ENCODE assay signal across 3 fruit fly cellular contexts in genomic region chrX:2349510-2350227, dm6.
TF ChIP-seq lines count a peak whose summit lies in the region.

No protein-coding gene starts in this region.

- no peak for TF ChIP-seq CTCF in whole organism, embryonic (GFP tag; optimal IDR thresholded peaks at IDR 0.05; lab: Kevin White, UChicago)

TF ChIP-seq in whole organism, embryonic, 481 proteins besides CTCF, POLR2A, EP300 and RAD21:
- no peak for TF ChIP-seq CG18011 (GFP tag; optimal IDR thresholded peaks at IDR 0.05; lab: Kevin White, UChicago)
- TF ChIP-seq CG11247 (GFP tag; IDR thresholded peaks at IDR 0.05; lab: Robert Waterston, UW) = no peak
- no peak for TF ChIP-seq CG4617 (GFP tag; optimal IDR thresholded peaks at IDR 0.05; lab: Kevin White, UChicago; ENCODE audit: borderline replicate concordance)
- peak; percentile 69 for TF ChIP-seq GATAe (GFP tag; conservative IDR thresholded peaks at IDR 0.05; lab: Robert Waterston, UW)
- no peak for TF ChIP-seq Lpt (GFP tag; optimal IDR thresholded peaks at IDR 0.05; lab: Kevin White, UChicago)
- TF ChIP-seq Taf1 (GFP tag; IDR thresholded peaks at IDR 0.05; lab: Robert Waterston, UW) = no peak
- TF ChIP-seq exex (tag; optimal IDR thresholded peaks at IDR 0.05; lab: Kevin White, UChicago) = peak; percentile 73
- no peak for TF ChIP-seq CG17568 (GFP tag; optimal IDR thresholded peaks at IDR 0.05; lab: Kevin White, UChicago)
- TF ChIP-seq sd (tag; optimal IDR thresholded peaks at IDR 0.05; lab: Kevin White, UChicago) = peak; percentile 22
- no peak for TF ChIP-seq CG1024 (GFP tag; IDR thresholded peaks at IDR 0.05; lab: Robert Waterston, UW)
- peak; percentile 13 for TF ChIP-seq sqz (GFP tag; optimal IDR thresholded peaks at IDR 0.05; lab: Kevin White, UChicago)
- TF ChIP-seq CG10267 (tag; optimal IDR thresholded peaks at IDR 0.05; lab: Kevin White, UChicago) = no peak
- TF ChIP-seq org-1 (GFP tag; optimal IDR thresholded peaks at IDR 0.05; lab: Kevin White, UChicago) = no peak
- no peak for TF ChIP-seq CG4328 (GFP tag; optimal IDR thresholded peaks at IDR 0.05; lab: Kevin White, UChicago)
- no peak for TF ChIP-seq kni (GFP tag; optimal IDR thresholded peaks at IDR 0.05; lab: Kevin White, UChicago)
- TF ChIP-seq CG32532 (GFP tag; IDR thresholded peaks at IDR 0.05; lab: Robert Waterston, UW) = no peak
- TF ChIP-seq Pdp1 (GFP tag; optimal IDR thresholded peaks at IDR 0.05; lab: Kevin White, UChicago) = peak in 1 of 2 experiments; percentile 52
- no peak for TF ChIP-seq CG34422 (GFP tag; IDR thresholded peaks at IDR 0.05; lab: Robert Waterston, UW)
- TF ChIP-seq gsb (GFP tag; IDR thresholded peaks at IDR 0.05; lab: Robert Waterston, UW) = no peak
- peak; percentile 22 for TF ChIP-seq sug (tag; optimal IDR thresholded peaks at IDR 0.05; lab: Kevin White, UChicago)
- no peak for TF ChIP-seq CG3847 (GFP tag; IDR thresholded peaks at IDR 0.05; lab: Robert Waterston, UW)
- TF ChIP-seq CG8359 (GFP tag; optimal IDR thresholded peaks at IDR 0.05; lab: Kevin White, UChicago; ENCODE audit: borderline replicate concordance) = peak; percentile 99

TF ChIP-seq in whole organism, prepupa, 60 proteins besides CTCF, POLR2A, EP300 and RAD21:
- TF ChIP-seq vri (GFP tag; optimal IDR thresholded peaks at IDR 0.05; lab: Kevin White, UChicago) (peak; percentile 93), svp (GFP tag; lab: Kevin White, UChicago) (peak; percentile 41), CG31627 (GFP tag; optimal IDR thresholded peaks at IDR 0.05; lab: Kevin White, UChicago) (no peak), Eip93F (GFP tag; optimal IDR thresholded peaks at IDR 0.05; lab: Kevin White, UChicago) (peak; percentile 7)

TF ChIP-seq in whole organism, wandering third instar larva, 38 proteins besides CTCF, POLR2A, EP300 and RAD21:
- TF ChIP-seq Myc (optimal IDR thresholded peaks at IDR 0.05; lab: Kevin White, UChicago) = peak; percentile 20
- no peak for TF ChIP-seq Rel (GFP tag; optimal IDR thresholded peaks at IDR 0.05; lab: Kevin White, UChicago)
- peak; percentile 55 for TF ChIP-seq Rel (tag; optimal IDR thresholded peaks at IDR 0.05; lab: Kevin White, UChicago)
- peak; percentile 59 for TF ChIP-seq jim (GFP tag; optimal IDR thresholded peaks at IDR 0.05; lab: Kevin White, UChicago)
- no peak for TF ChIP-seq usp (GFP tag; optimal IDR thresholded peaks at IDR 0.05; lab: Kevin White, UChicago)
